ENCODE assay signal across 2 fruit fly cellular contexts in the genomic region with DNA sequence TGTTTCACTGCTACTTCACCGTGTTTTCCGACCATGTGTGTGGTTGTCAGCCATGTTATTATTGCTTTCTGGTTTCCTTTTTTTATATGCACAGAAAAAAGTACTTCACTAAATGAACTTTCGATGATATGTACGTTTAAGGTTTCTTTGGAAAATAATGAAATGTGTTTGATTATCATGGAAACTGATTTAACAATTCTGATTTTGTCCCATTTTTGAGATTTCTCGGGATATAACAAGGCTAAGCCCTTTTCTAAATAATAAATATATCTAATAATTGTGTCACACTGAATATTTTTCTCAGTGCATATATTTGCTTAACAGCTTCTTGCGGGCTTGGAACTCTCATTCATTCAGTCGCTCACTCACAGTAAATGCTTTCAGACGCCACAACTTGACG.
TF ChIP-seq lines count a peak whose summit lies in the region.

No protein-coding gene starts in this region.

TF ChIP-seq in whole organism, prepupa, 60 proteins besides CTCF, POLR2A, EP300 and RAD21:
- no peak for TF ChIP-seq CG8319 (GFP tag; optimal IDR thresholded peaks at IDR 0.05; lab: Kevin White, UChicago)
- TF ChIP-seq Sox102F (GFP tag; optimal IDR thresholded peaks at IDR 0.05; lab: Kevin White, UChicago) = no peak
- no peak for TF ChIP-seq dac (GFP tag; optimal IDR thresholded peaks at IDR 0.05; lab: Kevin White, UChicago)
- TF ChIP-seq CG6808 (GFP tag; optimal IDR thresholded peaks at IDR 0.05; lab: Kevin White, UChicago) = no peak
- no peak for TF ChIP-seq CG6854 (GFP tag; optimal IDR thresholded peaks at IDR 0.05; lab: Kevin White, UChicago)
- 0 out of 2 replicates have a peak, but pooled peaks have one; percentile 18 for TF ChIP-seq CG15336 (GFP tag; IDR thresholded peaks at IDR 0.05; lab: Robert Waterston, UW)
- no peak for TF ChIP-seq CG4318 (GFP tag; optimal IDR thresholded peaks at IDR 0.05; lab: Kevin White, UChicago)
- no peak for TF ChIP-seq CG8632 (GFP tag; optimal IDR thresholded peaks at IDR 0.05; lab: Kevin White, UChicago)
- no peak for TF ChIP-seq lz (GFP tag; optimal IDR thresholded peaks at IDR 0.05; lab: Kevin White, UChicago)
- TF ChIP-seq topi (GFP tag; optimal IDR thresholded peaks at IDR 0.05; lab: Kevin White, UChicago) = no peak
- no peak for TF ChIP-seq Sox15 (GFP tag; optimal IDR thresholded peaks at IDR 0.05; lab: Kevin White, UChicago)
- no peak for TF ChIP-seq cyc (GFP tag; optimal IDR thresholded peaks at IDR 0.05; lab: Kevin White, UChicago)
- TF ChIP-seq Smox (GFP tag; optimal IDR thresholded peaks at IDR 0.05; lab: Kevin White, UChicago) = peak; percentile 5
- TF ChIP-seq fd59A (GFP tag; optimal IDR thresholded peaks at IDR 0.05; lab: Kevin White, UChicago) = peak; percentile 4
- no peak for TF ChIP-seq Blimp-1 (GFP tag; optimal IDR thresholded peaks at IDR 0.05; lab: Kevin White, UChicago)
- peak; percentile 14 for TF ChIP-seq acj6 (GFP tag; optimal IDR thresholded peaks at IDR 0.05; lab: Kevin White, UChicago)
- TF ChIP-seq net (GFP tag; optimal IDR thresholded peaks at IDR 0.05; lab: Kevin White, UChicago) = no peak
- no peak for TF ChIP-seq OdsH (GFP tag; optimal IDR thresholded peaks at IDR 0.05; lab: Kevin White, UChicago)
- peak; percentile 71 for TF ChIP-seq Eip78C (GFP tag; lab: Kevin White, UChicago)
- TF ChIP-seq pdm3 (GFP tag; optimal IDR thresholded peaks at IDR 0.05; lab: Kevin White, UChicago) = no peak
- TF ChIP-seq svp (GFP tag; lab: Kevin White, UChicago) = peak; percentile 55
- no peak for TF ChIP-seq Hr39 (GFP tag; optimal IDR thresholded peaks at IDR 0.05; lab: Kevin White, UChicago)
- no peak for TF ChIP-seq salr (GFP tag; optimal IDR thresholded peaks at IDR 0.05; lab: Kevin White, UChicago)
- TF ChIP-seq CG32006 (GFP tag; optimal IDR thresholded peaks at IDR 0.05; lab: Kevin White, UChicago) = peak; percentile 23
- no peak for TF ChIP-seq achi (GFP tag; optimal IDR thresholded peaks at IDR 0.05; lab: Kevin White, UChicago)
- TF ChIP-seq Sox14 (GFP tag; optimal IDR thresholded peaks at IDR 0.05; lab: Kevin White, UChicago) = no peak
- peak; percentile 35 for TF ChIP-seq CG3032 (tag; optimal IDR thresholded peaks at IDR 0.05; lab: Kevin White, UChicago)
- peak; percentile 17 for TF ChIP-seq CG10669 (GFP tag; optimal IDR thresholded peaks at IDR 0.05; lab: Kevin White, UChicago)
- peak; percentile 28 for TF ChIP-seq Ets96B (tag; optimal IDR thresholded peaks at IDR 0.05; lab: Kevin White, UChicago)
- TF ChIP-seq CG11902 (GFP tag; optimal IDR thresholded peaks at IDR 0.05; lab: Kevin White, UChicago) = no peak

TF ChIP-seq in whole organism, pupa, 21 proteins besides CTCF, POLR2A, EP300 and RAD21:
- TF ChIP-seq gl (tag; optimal IDR thresholded peaks at IDR 0.05; lab: Kevin White, UChicago) = no peak
- TF ChIP-seq Snoo (tag; optimal IDR thresholded peaks at IDR 0.05; lab: Kevin White, UChicago) = no peak
- peak; percentile 10 for TF ChIP-seq CG34367 (tag; optimal IDR thresholded peaks at IDR 0.05; lab: Kevin White, UChicago)
- TF ChIP-seq CG10348 (GFP tag; IDR thresholded peaks at IDR 0.05; lab: Robert Waterston, UW) = no peak
- no peak for TF ChIP-seq Ets98B (GFP tag; IDR thresholded peaks at IDR 0.05; lab: Robert Waterston, UW)
- TF ChIP-seq CG8159 (tag; optimal IDR thresholded peaks at IDR 0.05; lab: Kevin White, UChicago) = peak; percentile 59
- TF ChIP-seq D1 (tag; optimal IDR thresholded peaks at IDR 0.05; lab: Kevin White, UChicago) = no peak
- peak; percentile 30 for TF ChIP-seq CG15710 (tag; optimal IDR thresholded peaks at IDR 0.05; lab: Kevin White, UChicago)
- no peak for TF ChIP-seq CG12605 (GFP tag; IDR thresholded peaks at IDR 0.05; lab: Robert Waterston, UW)
- no peak for TF ChIP-seq Pif1A (GFP tag; optimal IDR thresholded peaks at IDR 0.05; lab: Kevin White, UChicago)
- TF ChIP-seq fd96Ca (GFP tag; IDR thresholded peaks at IDR 0.05; lab: Robert Waterston, UW) = no peak
- no peak for TF ChIP-seq EcR (GFP tag; optimal IDR thresholded peaks at IDR 0.05; lab: Kevin White, UChicago)
- peak; percentile 35 for TF ChIP-seq CG14655 (GFP tag; optimal IDR thresholded peaks at IDR 0.05; lab: Kevin White, UChicago)
- TF ChIP-seq CG9948 (tag; optimal IDR thresholded peaks at IDR 0.05; lab: Kevin White, UChicago) = peak; percentile 26
- no peak for TF ChIP-seq CG8301 (tag; optimal IDR thresholded peaks at IDR 0.05; lab: Kevin White, UChicago)
- TF ChIP-seq CG32121 (GFP tag; IDR thresholded peaks at IDR 0.05; lab: Robert Waterston, UW) = no peak
- no peak for TF ChIP-seq CG13204 (GFP tag; optimal IDR thresholded peaks at IDR 0.05; lab: Kevin White, UChicago)
- no peak for TF ChIP-seq Pif1B (GFP tag; optimal IDR thresholded peaks at IDR 0.05; lab: Kevin White, UChicago)
- no peak for TF ChIP-seq CG4496 (GFP tag; IDR thresholded peaks at IDR 0.05; lab: Robert Waterston, UW)
- no peak for TF ChIP-seq rn (GFP tag; IDR thresholded peaks at IDR 0.05; lab: Robert Waterston, UW)
- peak; percentile 36 for TF ChIP-seq CG17806 (tag; optimal IDR thresholded peaks at IDR 0.05; lab: Kevin White, UChicago)
